Worm (Caenorhabditis elegans) whole organism, L2 larva: ENCODE measurements around the gene sre-4.

Experiments
- dmd-4 ChIP-seq: sonication (generic microtip); optimal IDR thresholded peaks from 2 replicates; lab custom pipeline; 2017; ENCODE audit warnings: missing biosample characterization, missing genetic modification characterization
- nhr-237 ChIP-seq: fragments of 150-350 bp; optimal IDR thresholded peaks from 2 replicates; lab custom pipeline; 2014; ENCODE audit warnings: missing biosample characterization, missing genetic modification characterization
- nhr-25 ChIP-seq: fragments of 150-350 bp; sonication (generic microtip); optimal IDR thresholded peaks from 3 replicates; lab custom pipeline; 2014; ENCODE audit warnings: missing biosample characterization, missing genetic modification characterization
- snpc-4 ChIP-seq: fragments of 150-350 bp; optimal IDR thresholded peaks from 2 replicates; lab custom pipeline; 2014; ENCODE audit warnings: missing biosample characterization, missing genetic modification characterization
- unc-39 ChIP-seq: fragments of 150-350 bp; optimal IDR thresholded peaks from 2 replicates; lab custom pipeline; 2014; ENCODE audit warnings: missing biosample characterization, missing genetic modification characterization
- ztf-11 ChIP-seq: sonication (generic microtip); optimal IDR thresholded peaks from 2 replicates; lab custom pipeline; 2017; ENCODE audit warnings: missing biosample characterization, missing genetic modification characterization

ce11 chrIV:9766250-9766649 is 18.3 kb downstream of the sre-4 start, which contains the start of gene ssp-36:
- no peak for TF ChIP-seq nhr-25 (tag; lab: Kevin White, UChicago)
- TF ChIP-seq snpc-4 (tag; lab: Kevin White, UChicago): no peak
- no peak for TF ChIP-seq dmd-4 (tag; lab: Kevin White, UChicago)
- TF ChIP-seq nhr-237 (tag; lab: Kevin White, UChicago): no peak
- TF ChIP-seq unc-39 (tag; lab: Kevin White, UChicago): no peak
- TF ChIP-seq ztf-11: no peak
